Fruit fly (Drosophila melanogaster): ENCODE results near the gene CG5078.

The CG5078 gene

DNA sequence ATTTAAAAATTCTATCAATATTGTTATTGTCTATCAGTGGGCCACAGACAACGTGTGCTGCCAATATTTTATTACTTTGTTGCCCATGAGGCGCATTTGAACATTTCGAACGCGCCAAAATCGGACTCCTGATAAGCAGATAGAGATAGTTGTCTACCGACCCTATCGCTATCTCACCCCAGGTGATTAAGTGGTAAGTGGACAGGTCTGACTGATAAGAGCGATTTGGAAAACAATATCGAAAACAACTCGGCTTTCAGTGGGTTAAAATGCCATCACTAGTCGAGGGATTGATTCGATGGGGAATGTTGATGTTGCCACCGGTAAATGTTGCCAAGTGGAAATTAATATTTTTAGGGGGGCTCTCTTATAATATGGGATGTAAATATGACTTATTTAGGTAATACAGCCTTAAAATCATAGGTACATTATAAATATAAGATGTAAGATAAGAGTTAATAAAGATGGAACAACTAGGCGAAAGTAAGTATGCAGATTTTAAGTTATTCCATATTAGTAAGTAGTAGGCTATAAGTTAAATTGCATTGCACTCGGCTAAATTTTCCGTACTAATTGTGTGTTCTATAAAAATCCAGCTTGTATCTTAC, 14.2 kb upstream of the CG5078 start, which contains the start of gene ND-39 (continued):
- TF ChIP-seq salm (tag; optimal IDR thresholded peaks at IDR 0.05) (no peak), CG8359 (GFP tag; optimal IDR thresholded peaks at IDR 0.05; ENCODE audit: borderline replicate concordance) (no peak), CG7963 (GFP tag; IDR thresholded peaks at IDR 0.05; ENCODE audit: partially characterized antibody) (no peak), Pdp1 (GFP tag; optimal IDR thresholded peaks at IDR 0.05) (no peak), CG15073 (GFP tag; optimal IDR thresholded peaks at IDR 0.05) (no peak), grn (GFP tag; optimal IDR thresholded peaks at IDR 0.05) (peak; percentile 94), zen (tag; optimal IDR thresholded peaks at IDR 0.05) (no peak), tin (GFP tag; optimal IDR thresholded peaks at IDR 0.05) (no peak), CG31224 (GFP tag; IDR thresholded peaks at IDR 0.05) (no peak), slp2 (GFP tag; optimal IDR thresholded peaks at IDR 0.05) (no peak), CG2889 (GFP tag; IDR thresholded peaks at IDR 0.05) (no peak), pzg (GFP tag; optimal IDR thresholded peaks at IDR 0.05) (peak; percentile 53), CG13894 (tag; optimal IDR thresholded peaks at IDR 0.05) (no peak), HHEX (GFP tag; optimal IDR thresholded peaks at IDR 0.05) (no peak), trh (GFP tag; optimal IDR thresholded peaks at IDR 0.05) (no peak), gt (GFP tag; IDR thresholded peaks at IDR 0.05) (no peak), Rfx (GFP tag; IDR thresholded peaks at IDR 0.05) (no peak), gfzf (GFP tag; optimal IDR thresholded peaks at IDR 0.05) (no peak), sens (GFP tag) (peak; percentile 37), CG8924 (tag; optimal IDR thresholded peaks at IDR 0.05) (no peak), HmgZ (tag; optimal IDR thresholded peaks at IDR 0.05) (peak; percentile 24), btn (GFP tag; optimal IDR thresholded peaks at IDR 0.05) (no peak), CG6272 (GFP tag; IDR thresholded peaks at IDR 0.05) (no peak), hb (GFP tag; IDR thresholded peaks at IDR 0.05; ENCODE audit: partially characterized antibody) (no peak), H15 (GFP tag; IDR thresholded peaks at IDR 0.05) (no peak), CG12236 (GFP tag; optimal IDR thresholded peaks at IDR 0.05) (no peak), insv (GFP tag; optimal IDR thresholded peaks at IDR 0.05) (no peak), PHDP (tag; optimal IDR thresholded peaks at IDR 0.05) (no peak), stwl (tag; optimal IDR thresholded peaks at IDR 0.05) (peak; percentile 49), Hmx (GFP tag; optimal IDR thresholded peaks at IDR 0.05) (no peak), ftz-f1 (GFP tag; optimal IDR thresholded peaks at IDR 0.05) (no peak), Deaf1 (tag; optimal IDR thresholded peaks at IDR 0.05) (no peak), grau (tag; optimal IDR thresholded peaks at IDR 0.05) (no peak), Dll (GFP tag; IDR thresholded peaks at IDR 0.05; ENCODE audit: partially characterized antibody) (0 out of 4 replicates have a peak, but pooled peaks have one; percentile 10), bigmax (GFP tag; optimal IDR thresholded peaks at IDR 0.05) (no peak), YL-1 (GFP tag; optimal IDR thresholded peaks at IDR 0.05) (no peak), crp (GFP tag; optimal IDR thresholded peaks at IDR 0.05) (no peak), ato (GFP tag; IDR thresholded peaks at IDR 0.05; ENCODE audit: partially characterized antibody) (no peak), CG16863 (GFP tag; optimal IDR thresholded peaks at IDR 0.05) (no peak), Asciz (GFP tag; optimal IDR thresholded peaks at IDR 0.05) (no peak), trem (tag; optimal IDR thresholded peaks at IDR 0.05) (peak; percentile 94), CoRest (tag; optimal IDR thresholded peaks at IDR 0.05) (no peak), scrt (GFP tag; optimal IDR thresholded peaks at IDR 0.05) (no peak), Dref (GFP tag; IDR thresholded peaks at IDR 0.05) (peak; percentile 54), CkIIα-i1 (GFP tag; IDR thresholded peaks at IDR 0.05) (no peak), H2.0 (GFP tag; IDR thresholded peaks at IDR 0.05) (no peak), Drgx (GFP tag; IDR thresholded peaks at IDR 0.05) (no peak), CG34422 (GFP tag; IDR thresholded peaks at IDR 0.05) (no peak), CG1529 (GFP tag; optimal IDR thresholded peaks at IDR 0.05) (no peak), twi (tag; optimal IDR thresholded peaks at IDR 0.05) (no peak)
